Worm (Caenorhabditis elegans) whole organism, young adult: ENCODE data around the gene C29F7.2.

Experiments used
- C06A6.2 ChIP-seq: fragments of 200-800 bp; sonication (Bioruptor generic); conservative IDR thresholded peaks from 2 replicates; pipeline ENCODE4 v1.3.6; 2022; ENCODE audit warnings: missing genetic modification characterization, missing compliant biosample characterization
- C17E4.6 ChIP-seq: fragments of 200-800 bp; sonication (Bioruptor generic); IDR thresholded peaks from 2 replicates; pipeline ENCODE4 v1.3.6; 2022; ENCODE audit warnings: missing genetic modification reagents, missing genetic modification characterization, missing compliant biosample characterization
- F22D6.2 ChIP-seq: sonication (generic microtip); optimal IDR thresholded peaks from 2 replicates; lab custom pipeline; 2016; ENCODE audit warnings: mild to moderate bottlenecking, missing genetic modification characterization, missing compliant biosample characterization
- F39B2.1 ChIP-seq: fragments of 200-800 bp; sonication (Bioruptor generic); IDR thresholded peaks from 2 replicates; pipeline ENCODE4 v1.3.6; 2022; ENCODE audit warnings: missing genetic modification reagents, missing genetic modification characterization, missing compliant biosample characterization
- F52B5.7 ChIP-seq: sonication (generic microtip); optimal IDR thresholded peaks from 2 replicates; lab custom pipeline; 2016; ENCODE audit warnings: mild to moderate bottlenecking, missing genetic modification characterization, missing compliant biosample characterization
- F55B11.4 ChIP-seq: sonication (generic microtip); optimal IDR thresholded peaks from 2 replicates; lab custom pipeline; 2016; ENCODE audit warnings: missing compliant biosample characterization, missing genetic modification characterization, borderline replicate concordance; ENCODE audit not compliant: insufficient read depth
- K11D2.4 ChIP-seq: fragments of 200-800 bp; sonication (Bioruptor generic); IDR thresholded peaks from 2 replicates; pipeline ENCODE4 v1.3.6; 2022; ENCODE audit warnings: missing genetic modification reagents, missing genetic modification characterization, missing compliant biosample characterization
- K12H6.12 ChIP-seq: fragments of 200-800 bp; sonication (Bioruptor generic); optimal IDR thresholded peaks from 2 replicates; lab custom pipeline; 2018; ENCODE audit warnings: mild to moderate bottlenecking, missing genetic modification characterization, missing compliant biosample characterization
- Y53F4B.3 ChIP-seq: fragments of 200-800 bp; sonication (Bioruptor generic); IDR thresholded peaks from 2 replicates; pipeline ENCODE4 v1.3.6; 2022; ENCODE audit warnings: missing genetic modification reagents, missing genetic modification characterization, missing compliant biosample characterization
- Y53G8AR.9 ChIP-seq: fragments of 200-800 bp; sonication (Bioruptor generic); conservative IDR thresholded peaks from 2 replicates; pipeline ENCODE4 v1.3.6; 2022; ENCODE audit warnings: missing genetic modification reagents, missing genetic modification characterization, missing compliant biosample characterization
- Y79H2A.3 ChIP-seq: fragments of 200-800 bp; sonication (Bioruptor generic); conservative IDR thresholded peaks from 2 replicates; pipeline ENCODE4 v1.3.6; 2022; ENCODE audit warnings: missing genetic modification reagents, missing genetic modification characterization, missing compliant biosample characterization
- akir-1 ChIP-seq: fragments of 200-800 bp; sonication (Bioruptor generic); optimal IDR thresholded peaks from 2 replicates; lab custom pipeline; 2018; ENCODE audit warnings: mild to moderate bottlenecking, missing genetic modification characterization, moderate library complexity, missing compliant biosample characterization
- bed-1 ChIP-seq: fragments of 200-800 bp; sonication (Bioruptor generic); IDR thresholded peaks from 2 replicates; pipeline ENCODE4 v1.3.6; 2022; ENCODE audit warnings: missing genetic modification reagents, missing genetic modification characterization, missing compliant biosample characterization
- ccch-3 ChIP-seq: fragments of 200-800 bp; sonication (Bioruptor generic); optimal IDR thresholded peaks from 2 replicates; lab custom pipeline; 2018; ENCODE audit warnings: mild to moderate bottlenecking, missing genetic modification characterization, missing compliant biosample characterization
- cebp-1 ChIP-seq, 2 experiments: fragments of 200-800 bp in 1 of 2; sonication (Bioruptor generic) in 1 of 2; sonication (generic microtip) in 1 of 2; IDR thresholded peaks in 1 of 2; optimal IDR thresholded peaks in 1 of 2; 2 replicates each; pipeline versions ENCODE4 v1.3.6 to Lab custom; 2017 to 2022; ENCODE audit warnings: missing compliant biosample characterization in 2 of 2, missing genetic modification characterization in 2 of 2, mild to moderate bottlenecking in 1 of 2, missing genetic modification reagents in 1 of 2, moderate library complexity in 1 of 2
- cebp-2 ChIP-seq: fragments of 200-800 bp; sonication (Bioruptor generic); IDR thresholded peaks from 2 replicates; pipeline ENCODE4 v1.3.6; 2022; ENCODE audit warnings: missing genetic modification characterization, missing compliant biosample characterization
- ceh-27 ChIP-seq: fragments of 200-800 bp; sonication (Bioruptor generic); optimal IDR thresholded peaks from 2 replicates; lab custom pipeline; 2018; ENCODE audit warnings: mild to moderate bottlenecking, missing genetic modification characterization, moderate library complexity, missing compliant biosample characterization
- ceh-58 ChIP-seq: fragments of 200-800 bp; sonication (Bioruptor generic); IDR thresholded peaks from 2 replicates; pipeline ENCODE4 v1.3.6; 2022; ENCODE audit warnings: missing genetic modification characterization, missing compliant biosample characterization
- dox-1 ChIP-seq: fragments of 200-800 bp; sonication (Bioruptor generic); IDR thresholded peaks from 2 replicates; pipeline ENCODE4 v1.3.6; 2022; ENCODE audit warnings: missing genetic modification reagents, missing genetic modification characterization, missing compliant biosample characterization
- efl-1 ChIP-seq: fragments of 150-350 bp; optimal IDR thresholded peaks from 2 replicates; lab custom pipeline; 2014; ENCODE audit warnings: missing biosample characterization, missing genetic modification reagents, missing genetic modification characterization
- egl-44 ChIP-seq: fragments of 200-800 bp; sonication (Bioruptor generic); IDR thresholded peaks from 2 replicates; pipeline ENCODE4 v1.3.6; 2022; ENCODE audit warnings: missing genetic modification reagents, missing genetic modification characterization, missing compliant biosample characterization
- ekl-4 ChIP-seq: fragments of 200-800 bp; sonication (Bioruptor generic); IDR thresholded peaks from 2 replicates; pipeline ENCODE4 v1.3.6; 2022; ENCODE audit warnings: missing genetic modification reagents, missing genetic modification characterization, missing compliant biosample characterization
- let-526 ChIP-seq: fragments of 200-800 bp; sonication (Bioruptor generic); IDR thresholded peaks from 2 replicates; pipeline ENCODE4 v1.3.6; 2022; ENCODE audit warnings: missing genetic modification reagents, missing genetic modification characterization, missing compliant biosample characterization
- let-607 ChIP-seq, 2 experiments: fragments of 200-800 bp in 1 of 2; sonication (Bioruptor generic) in 1 of 2; sonication (generic microtip) in 1 of 2; optimal IDR thresholded peaks; 2 replicates each; lab custom pipeline; 2016 to 2018; ENCODE audit warnings: mild to moderate bottlenecking in 2 of 2, missing compliant biosample characterization in 2 of 2, missing genetic modification characterization in 2 of 2, moderate library complexity in 2 of 2, missing genotype in 1 of 2
- lin-40 ChIP-seq: sonication (generic microtip); optimal IDR thresholded peaks from 2 replicates; lab custom pipeline; 2016; ENCODE audit warnings: missing genetic modification characterization, mild to moderate bottlenecking, missing compliant biosample characterization, missing genotype, missing genetic modification reagents
- lsl-1 ChIP-seq: fragments of 200-800 bp; sonication (Bioruptor generic); optimal IDR thresholded peaks from 2 replicates; lab custom pipeline; 2018; ENCODE audit warnings: mild to moderate bottlenecking, missing genetic modification characterization, moderate library complexity, missing compliant biosample characterization
- mel-28 ChIP-seq: sonication (generic microtip); optimal IDR thresholded peaks from 2 replicates; lab custom pipeline; 2016; ENCODE audit warnings: borderline replicate concordance, mild to moderate bottlenecking, missing genetic modification characterization, missing compliant biosample characterization
- mxl-1 ChIP-seq: sonication (generic microtip); optimal IDR thresholded peaks from 2 replicates; lab custom pipeline; 2016; ENCODE audit warnings: missing genetic modification characterization, missing compliant biosample characterization
- nhr-120 ChIP-seq: fragments of 200-800 bp; sonication (Bioruptor generic); IDR thresholded peaks from 2 replicates; pipeline ENCODE4 v1.3.6; 2022; ENCODE audit warnings: missing genetic modification characterization, missing compliant biosample characterization
- nhr-27 ChIP-seq: fragments of 200-800 bp; sonication (Bioruptor generic); optimal IDR thresholded peaks from 2 replicates; lab custom pipeline; 2018; ENCODE audit warnings: mild to moderate bottlenecking, missing genetic modification characterization, moderate library complexity, missing compliant biosample characterization
- sea-2 ChIP-seq: fragments of 200-800 bp; sonication (Bioruptor generic); IDR thresholded peaks from 2 replicates; pipeline ENCODE4 v1.3.6; 2022; ENCODE audit warnings: missing genetic modification characterization, missing compliant biosample characterization
- snpc-4 ChIP-seq, 5 experiments: fragments of 150-350 bp in 1 of 5; sonication (generic microtip) in 4 of 5; optimal IDR thresholded peaks; 2 replicates each; lab custom pipeline; 2014 to 2018; ENCODE audit warnings: missing genetic modification characterization in 5 of 5, missing biosample characterization in 3 of 5, antibody characterized with exemption in 2 of 5, mild to moderate bottlenecking in 2 of 5, missing compliant biosample characterization in 2 of 5, missing genotype in 2 of 5, moderate library complexity in 2 of 5, missing genetic modification reagents in 1 of 5
- somi-1 ChIP-seq: fragments of 200-800 bp; sonication (Bioruptor generic); optimal IDR thresholded peaks from 2 replicates; lab custom pipeline; 2018; ENCODE audit warnings: mild to moderate bottlenecking, missing genetic modification characterization, missing compliant biosample characterization
- tbp1 ChIP-seq: fragments of 200-800 bp; sonication (Bioruptor generic); optimal IDR thresholded peaks from 2 replicates; lab custom pipeline; 2018; ENCODE audit warnings: mild to moderate bottlenecking, missing genetic modification characterization, missing compliant biosample characterization
- tlf-1 ChIP-seq: fragments of 200-800 bp; sonication (Bioruptor generic); optimal IDR thresholded peaks from 2 replicates; lab custom pipeline; 2018; ENCODE audit warnings: mild to moderate bottlenecking, missing genetic modification characterization, missing compliant biosample characterization
- unc-130 ChIP-seq: sonication (generic microtip); optimal IDR thresholded peaks from 2 replicates; lab custom pipeline; 2016; ENCODE audit warnings: missing genetic modification reagents, missing genetic modification characterization, missing compliant biosample characterization
- zfh-2 ChIP-seq: fragments of 200-800 bp; sonication (Bioruptor generic); conservative IDR thresholded peaks from 2 replicates; pipeline ENCODE4 v1.3.6; 2022; ENCODE audit warnings: missing genetic modification reagents, missing genetic modification characterization, missing compliant biosample characterization
- zim-3 ChIP-seq: sonication (generic microtip); optimal IDR thresholded peaks from 2 replicates; lab custom pipeline; 2017; ENCODE audit warnings: mild to moderate bottlenecking, missing genetic modification characterization, moderate library complexity, missing compliant biosample characterization
- ztf-18 ChIP-seq: sonication (generic microtip); optimal IDR thresholded peaks from 2 replicates; lab custom pipeline; 2016; ENCODE audit warnings: missing genotype, mild to moderate bottlenecking, missing genetic modification characterization, missing compliant biosample characterization

Gene C29F7.2

DNA sequence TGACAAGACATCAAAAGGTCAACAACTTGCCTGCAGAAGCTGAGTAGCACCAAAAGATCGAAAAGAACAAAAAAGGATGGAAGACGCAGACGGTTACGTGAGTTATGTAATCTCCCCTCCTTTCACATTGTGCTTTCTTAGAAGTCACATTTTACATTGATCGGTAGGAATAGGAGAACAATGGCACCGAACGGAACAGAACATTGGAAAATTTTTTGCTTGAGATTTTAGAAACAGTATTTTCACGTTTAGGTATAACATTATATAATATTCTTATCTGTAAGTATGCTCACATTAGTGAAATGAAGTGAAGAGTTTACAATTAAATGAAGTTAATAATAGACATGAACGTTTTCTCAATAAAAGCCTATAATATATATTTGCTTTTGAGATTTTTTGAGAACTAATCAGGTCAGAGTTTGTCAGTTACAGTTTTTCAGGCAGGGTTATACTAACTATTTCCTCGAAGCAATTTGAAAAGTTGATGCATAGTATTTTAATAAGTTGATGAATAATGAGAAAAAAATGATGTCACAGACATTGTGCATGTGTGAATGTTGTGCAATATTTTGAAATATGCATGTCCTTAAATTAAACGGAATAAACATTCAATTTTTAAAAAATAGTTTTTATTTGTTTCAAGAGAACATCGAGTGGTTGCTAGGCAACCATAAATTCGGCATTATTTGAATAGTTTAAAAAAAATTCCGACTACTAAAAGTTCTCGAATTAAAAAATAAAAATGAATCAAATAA is 34.7 kb upstream of the C29F7.2 start:
- TF ChIP-seq tbp1, result no peak

DNA sequence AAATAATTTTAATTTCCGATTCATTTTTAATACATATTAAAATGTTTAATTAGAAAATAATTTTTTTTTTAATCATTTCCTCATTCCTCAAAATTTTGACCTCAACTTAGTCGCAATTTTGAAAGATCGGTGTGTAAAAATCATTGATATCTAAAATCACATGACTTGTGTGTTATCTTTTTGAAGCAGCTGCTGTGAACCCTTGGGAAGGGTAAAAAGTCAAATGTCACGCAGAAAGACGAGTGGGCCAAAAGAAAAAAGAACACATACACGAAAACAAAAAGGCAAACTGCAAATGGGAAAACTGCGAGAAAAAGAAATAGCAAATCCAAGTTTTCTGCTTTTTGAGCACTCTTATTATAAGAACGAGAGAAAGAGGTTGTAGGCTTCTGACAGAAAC is 32.6 kb upstream of the C29F7.2 start:
- TF ChIP-seq K12H6.12 (tag; lab: Kevin White, UChicago) (no peak), nhr-27 (tag; lab: Kevin White, UChicago) (no peak), F52B5.7 (tag; lab: Kevin White, UChicago) (no peak), cebp-1 (GFP tag; IDR thresholded peaks at IDR 0.05; lab: Robert Waterston, UW) (no peak), cebp-1 (tag; optimal IDR thresholded peaks at IDR 0.05; lab: Kevin White, UChicago) (no peak), unc-130 (no peak), cebp-2 (GFP tag; lab: Robert Waterston, UW) (no peak)

DNA sequence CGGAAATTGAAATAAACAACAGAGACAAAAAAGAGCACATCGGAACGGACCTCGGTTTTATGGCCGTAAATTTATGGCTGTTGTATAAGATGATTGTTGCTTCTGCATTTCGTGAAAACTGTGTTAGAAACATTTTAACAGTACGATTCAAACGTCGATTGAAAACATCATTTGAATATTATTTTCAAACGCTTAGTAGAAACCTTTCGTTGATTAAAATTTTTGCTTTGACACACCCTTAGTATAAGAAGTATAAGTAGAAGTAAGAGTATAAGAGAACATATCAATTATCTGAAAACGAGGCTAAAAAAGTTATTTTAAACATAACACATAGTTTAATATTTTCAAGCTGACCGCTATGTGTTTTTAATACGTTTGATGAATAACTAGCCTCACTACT is 31.1 kb upstream of the C29F7.2 start:
- TF ChIP-seq C06A6.2 (no peak), K11D2.4 (GFP tag; lab: Robert Waterston, UW) (no peak), Y53G8AR.9 (GFP tag; lab: Robert Waterston, UW) (no peak), let-526 (GFP tag; lab: Robert Waterston, UW) (no peak), efl-1 (no peak), egl-44 (no peak), ztf-18 (tag; lab: Kevin White, UChicago) (no peak), mxl-1 (tag; lab: Kevin White, UChicago) (no peak), lin-40 (tag; lab: Kevin White, UChicago) (no peak), tlf-1 (GFP tag; lab: Kevin White, UChicago) (no peak), ceh-27 (GFP tag; lab: Kevin White, UChicago) (no peak), somi-1 (GFP tag; lab: Kevin White, UChicago) (no peak), nhr-27 (tag; lab: Kevin White, UChicago) (no peak), F22D6.2 (tag; lab: Kevin White, UChicago) (no peak), zfh-2 (no peak), Y79H2A.3 (GFP tag; lab: Robert Waterston, UW) (no peak), akir-1 (GFP tag; lab: Kevin White, UChicago) (no peak), sea-2 (GFP tag; lab: Robert Waterston, UW) (no peak), dox-1 (GFP tag; lab: Robert Waterston, UW) (no peak), F55B11.4 (tag; lab: Kevin White, UChicago) (no peak)

DNA sequence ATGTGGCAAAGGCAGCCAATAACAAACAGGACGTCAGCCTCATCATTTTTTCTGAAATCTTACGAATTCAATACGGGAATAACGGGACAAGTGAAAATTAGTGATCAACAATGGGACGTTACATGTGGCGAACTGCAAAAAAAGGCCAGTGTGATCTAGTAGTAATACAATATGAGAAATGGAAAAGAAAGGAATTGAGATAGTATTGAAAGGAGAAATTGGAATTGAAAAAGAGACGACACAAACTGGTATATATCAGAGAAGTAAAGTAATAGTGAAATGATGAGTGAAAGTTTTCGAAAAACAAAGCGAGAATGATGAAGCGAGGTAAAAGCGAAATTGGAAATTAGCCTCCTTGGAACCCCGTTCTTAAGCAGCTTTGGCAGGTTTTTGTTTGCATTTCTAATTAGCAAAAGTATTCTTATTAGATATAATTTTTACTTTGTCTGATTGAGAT is 28.4 kb upstream of the C29F7.2 start, which contains the start of gene C49F8.3:
Gene C49F8.3, minus strand, starts transcription at position 51 of the 457 bp plus-strand sequence.
- TF ChIP-seq let-607 (tag; optimal IDR thresholded peaks at IDR 0.05; lab: Kevin White, UChicago), result peak in 1 of 2 experiments; percentile 63
- no peak for TF ChIP-seq nhr-120

DNA sequence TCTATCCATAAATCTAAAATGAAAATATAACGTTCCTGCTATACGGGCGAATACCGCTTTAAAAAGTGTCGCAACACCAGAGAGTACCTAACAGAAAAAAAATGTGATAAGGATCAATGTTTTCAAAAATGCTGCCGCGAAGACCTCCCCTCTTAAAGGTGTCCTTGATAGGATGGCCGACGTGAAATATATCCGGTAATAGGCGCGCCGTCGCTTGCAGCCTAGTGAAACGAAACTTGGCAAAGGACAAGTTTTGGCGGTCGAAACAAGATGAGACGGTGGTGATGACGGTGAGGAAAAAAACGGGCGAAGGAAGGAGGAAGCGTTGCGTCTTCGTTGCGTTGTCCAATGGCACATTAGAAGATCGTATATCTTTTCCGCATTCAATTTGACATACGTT is 27.0 kb upstream of the C29F7.2 start:
- TF ChIP-seq zfh-2, result no peak
- TF ChIP-seq F39B2.1 (GFP tag; lab: Robert Waterston, UW), result no peak
- no peak for TF ChIP-seq tbp1
- TF ChIP-seq ekl-4 (GFP tag; lab: Robert Waterston, UW), result no peak
- no peak for TF ChIP-seq mxl-1 (tag; lab: Kevin White, UChicago)
- no peak for TF ChIP-seq Y53G8AR.9 (GFP tag; lab: Robert Waterston, UW)
- TF ChIP-seq snpc-4 (GFP tag; optimal IDR thresholded peaks at IDR 0.05; lab: Kevin White, UChicago), result no peak
- no peak for TF ChIP-seq snpc-4 (tag; optimal IDR thresholded peaks at IDR 0.05; lab: Kevin White, UChicago)
- TF ChIP-seq Y79H2A.3 (GFP tag; lab: Robert Waterston, UW), result no peak
- no peak for TF ChIP-seq ceh-58 (GFP tag; lab: Robert Waterston, UW)
- TF ChIP-seq somi-1 (GFP tag; lab: Kevin White, UChicago), result no peak
- no peak for TF ChIP-seq Y53F4B.3 (GFP tag; lab: Robert Waterston, UW)
- no peak for TF ChIP-seq lsl-1 (GFP tag; lab: Kevin White, UChicago)
- TF ChIP-seq mel-28, result no peak
- no peak for TF ChIP-seq ccch-3 (GFP tag; lab: Kevin White, UChicago)
- TF ChIP-seq C17E4.6 (GFP tag; lab: Robert Waterston, UW), result no peak
- no peak for TF ChIP-seq F22D6.2 (tag; lab: Kevin White, UChicago)
- TF ChIP-seq zim-3, result no peak
- TF ChIP-seq bed-1, result no peak
